Fruit fly (Drosophila melanogaster) whole organism, embryonic: Measurements from ENCODE around the gene flw.

Experiments used
- CG11504 ChIP-seq: fragments of 200-800 bp; sonication (Bioruptor generic); optimal IDR thresholded peaks from 3 replicates; lab custom pipeline; 2019; ENCODE audit warnings: missing biosample characterization, mild to moderate bottlenecking, missing genetic modification characterization, moderate library complexity
- ind ChIP-seq: fragments of 200-800 bp; sonication (Bioruptor generic); optimal IDR thresholded peaks from 3 replicates; lab custom pipeline; 2016; ENCODE audit warnings: missing biosample characterization, missing genetic modification characterization

- TF ChIP-seq ind (GFP tag; lab: Kevin White, UChicago) (no peak), CG11504 (tag; lab: Kevin White, UChicago) (no peak)
Measured at dm6 chrX:10386183-10386582, 423 bp downstream of the flw start.
